Worm (Caenorhabditis elegans): ENCODE data around the gene npr-22.
A peak's percentile ranks its signal among the peaks of the same experiment; 100 is the strongest.

Gene npr-22

ce11 chrIV:8526050-8526449 lies 33.2 kb upstream of the npr-22 start:
- TF ChIP-seq mml-1 (tag; optimal IDR thresholded peaks at IDR 0.05): peak; percentile 18
- no peak for TF ChIP-seq ztf-4 (tag; optimal IDR thresholded peaks at IDR 0.05)
- no peak for TF ChIP-seq lsy-12 (tag; optimal IDR thresholded peaks at IDR 0.05)
- peak; percentile 95 for TF ChIP-seq nhr-43 (tag; optimal IDR thresholded peaks at IDR 0.05; ENCODE audit: poor library complexity, severe bottlenecking)
- no peak for TF ChIP-seq hmg-11 (tag; optimal IDR thresholded peaks at IDR 0.05)
- TF ChIP-seq skn-1 (tag; optimal IDR thresholded peaks at IDR 0.05): no peak
- peak; percentile 0 for TF ChIP-seq pqm-1 (tag; optimal IDR thresholded peaks at IDR 0.05)
- peak; percentile 81 for TF ChIP-seq nhr-11 (tag; optimal IDR thresholded peaks at IDR 0.05)
- TF ChIP-seq egl-27 (tag; optimal IDR thresholded peaks at IDR 0.05): peak; percentile 3
- no peak for TF ChIP-seq nhr-77 (tag; optimal IDR thresholded peaks at IDR 0.05)
- peak; percentile 56 for TF ChIP-seq nfya-1 (tag; optimal IDR thresholded peaks at IDR 0.05; ENCODE audit: insufficient read depth)
- TF ChIP-seq aly-2 (tag; optimal IDR thresholded peaks at IDR 0.05): no peak
- TF ChIP-seq R02D3.7 (tag; optimal IDR thresholded peaks at IDR 0.05): peak; percentile 41
- peak; percentile 31 for TF ChIP-seq elt-2 (tag; optimal IDR thresholded peaks at IDR 0.05)
- TF ChIP-seq unc-62 (GFP tag; optimal IDR thresholded peaks at IDR 0.05): peak; percentile 36
- TF ChIP-seq nhr-23 (tag; optimal IDR thresholded peaks at IDR 0.05): peak; percentile 87
- peak; percentile 47 for TF ChIP-seq nhr-25 (tag; optimal IDR thresholded peaks at IDR 0.05)
- peak; percentile 45 for TF ChIP-seq tbx-2 (tag; optimal IDR thresholded peaks at IDR 0.05)
- TF ChIP-seq ceh-28 (tag; optimal IDR thresholded peaks at IDR 0.05): peak; percentile 43

ce11 chrIV:8526579-8526978 lies 32.7 kb upstream of the npr-22 start:
- no peak for TF ChIP-seq egl-5 (tag; optimal IDR thresholded peaks at IDR 0.05)
- TF ChIP-seq tbx-2 (tag; optimal IDR thresholded peaks at IDR 0.05): no peak
- TF ChIP-seq ceh-9 (tag; optimal IDR thresholded peaks at IDR 0.05): no peak
- TF ChIP-seq nhr-12 (tag; optimal IDR thresholded peaks at IDR 0.05): no peak
- no peak for TF ChIP-seq mml-1 (tag; optimal IDR thresholded peaks at IDR 0.05)
- TF ChIP-seq pha-4 (tag; optimal IDR thresholded peaks at IDR 0.05): peak; percentile 17

ce11 chrIV:8527598-8528012 lies 31.6 kb upstream of the npr-22 start:
- TF ChIP-seq egl-5 (tag; optimal IDR thresholded peaks at IDR 0.05): peak; percentile 53
- no peak for TF ChIP-seq zag-1 (tag; optimal IDR thresholded peaks at IDR 0.05)
- peak; percentile 64 for TF ChIP-seq ceh-28 (tag; optimal IDR thresholded peaks at IDR 0.05)
- TF ChIP-seq lsy-12 (tag; optimal IDR thresholded peaks at IDR 0.05): peak; percentile 78
- peak; percentile 33 for TF ChIP-seq nhr-28 (tag; optimal IDR thresholded peaks at IDR 0.05)
- peak; percentile 78 for TF ChIP-seq tbx-2 (tag; optimal IDR thresholded peaks at IDR 0.05)
- TF ChIP-seq nfya-1 (tag; optimal IDR thresholded peaks at IDR 0.05; ENCODE audit: insufficient read depth): peak; percentile 70
- TF ChIP-seq ztf-11 (tag; optimal IDR thresholded peaks at IDR 0.05): no peak
- TF ChIP-seq egl-27 (tag; optimal IDR thresholded peaks at IDR 0.05): peak; percentile 81
- TF ChIP-seq nhr-25 (tag; optimal IDR thresholded peaks at IDR 0.05): peak; percentile 87
- no peak for TF ChIP-seq nhr-237 (tag; optimal IDR thresholded peaks at IDR 0.05)
- no peak for TF ChIP-seq snpc-4 (tag; optimal IDR thresholded peaks at IDR 0.05)
- peak; percentile 19 for TF ChIP-seq ztf-4 (tag; optimal IDR thresholded peaks at IDR 0.05)
- peak; percentile 86 for TF ChIP-seq mdl-1 (tag; optimal IDR thresholded peaks at IDR 0.05)
- peak; percentile 92 for TF ChIP-seq nhr-43 (tag; optimal IDR thresholded peaks at IDR 0.05; ENCODE audit: poor library complexity, severe bottlenecking)
- TF ChIP-seq R02D3.7 (tag; optimal IDR thresholded peaks at IDR 0.05): peak; percentile 48
- no peak for TF ChIP-seq sea-2 (GFP tag; optimal IDR thresholded peaks at IDR 0.05)
- no peak for TF ChIP-seq ceh-9 (tag; optimal IDR thresholded peaks at IDR 0.05)
- TF ChIP-seq elt-3 (tag; optimal IDR thresholded peaks at IDR 0.05): peak; percentile 25 to 95 (median 30)
- peak; percentile 89 for TF ChIP-seq nhr-11 (tag; optimal IDR thresholded peaks at IDR 0.05)
- TF ChIP-seq eor-1 (tag; optimal IDR thresholded peaks at IDR 0.05): no peak
- TF ChIP-seq nhr-23 (tag; optimal IDR thresholded peaks at IDR 0.05): peak; percentile 83
- peak; percentile 57 for TF ChIP-seq nhr-77 (tag; optimal IDR thresholded peaks at IDR 0.05)
- TF ChIP-seq lin-15B (tag; optimal IDR thresholded peaks at IDR 0.05): no peak
- TF ChIP-seq mml-1 (tag; optimal IDR thresholded peaks at IDR 0.05): peak; percentile 48
- TF ChIP-seq pha-4 (tag; optimal IDR thresholded peaks at IDR 0.05): peak; percentile 68
- TF ChIP-seq nhr-76 (tag; optimal IDR thresholded peaks at IDR 0.05): peak; percentile 23
- TF ChIP-seq nhr-67 (tag; optimal IDR thresholded peaks at IDR 0.05): no peak
- TF ChIP-seq skn-1 (tag; optimal IDR thresholded peaks at IDR 0.05): no peak
- TF ChIP-seq fos-1 (tag; optimal IDR thresholded peaks at IDR 0.05): peak; percentile 59
- TF ChIP-seq unc-39 (tag; optimal IDR thresholded peaks at IDR 0.05): no peak
- TF ChIP-seq aly-2 (tag; optimal IDR thresholded peaks at IDR 0.05): no peak
- no peak for TF ChIP-seq fkh-2 (tag; optimal IDR thresholded peaks at IDR 0.05)
- TF ChIP-seq ZK546.5 (tag; optimal IDR thresholded peaks at IDR 0.05): no peak
- peak; percentile 74 for TF ChIP-seq ama-1 (optimal IDR thresholded peaks at IDR 0.05)
- peak; percentile 8 for TF ChIP-seq daf-12 (tag; optimal IDR thresholded peaks at IDR 0.05)
- TF ChIP-seq elt-2 (tag; optimal IDR thresholded peaks at IDR 0.05): peak; percentile 100
- no peak for TF ChIP-seq nhr-12 (tag; optimal IDR thresholded peaks at IDR 0.05)
- no peak for TF ChIP-seq fkh-10 (GFP tag; optimal IDR thresholded peaks at IDR 0.05)
- TF ChIP-seq unc-62 (GFP tag; optimal IDR thresholded peaks at IDR 0.05): peak; percentile 79
- no peak for TF ChIP-seq ceh-82 (tag; optimal IDR thresholded peaks at IDR 0.05)
- TF ChIP-seq pqm-1 (tag; optimal IDR thresholded peaks at IDR 0.05): peak; percentile 97
- TF ChIP-seq hmg-11 (tag; optimal IDR thresholded peaks at IDR 0.05): no peak
- no peak for TF ChIP-seq ceh-16 (tag; optimal IDR thresholded peaks at IDR 0.05)
- no peak for TF ChIP-seq elt-1 (tag; optimal IDR thresholded peaks at IDR 0.05)
- TF ChIP-seq lin-39 (tag; optimal IDR thresholded peaks at IDR 0.05): no peak

All from whole organism, L3 larva.